Fruit fly (Drosophila melanogaster): Measurements from ENCODE around the gene CG43445.
A peak's percentile ranks its signal among the peaks of the same experiment; 100 is the strongest.

CG43445 gene

DNA sequence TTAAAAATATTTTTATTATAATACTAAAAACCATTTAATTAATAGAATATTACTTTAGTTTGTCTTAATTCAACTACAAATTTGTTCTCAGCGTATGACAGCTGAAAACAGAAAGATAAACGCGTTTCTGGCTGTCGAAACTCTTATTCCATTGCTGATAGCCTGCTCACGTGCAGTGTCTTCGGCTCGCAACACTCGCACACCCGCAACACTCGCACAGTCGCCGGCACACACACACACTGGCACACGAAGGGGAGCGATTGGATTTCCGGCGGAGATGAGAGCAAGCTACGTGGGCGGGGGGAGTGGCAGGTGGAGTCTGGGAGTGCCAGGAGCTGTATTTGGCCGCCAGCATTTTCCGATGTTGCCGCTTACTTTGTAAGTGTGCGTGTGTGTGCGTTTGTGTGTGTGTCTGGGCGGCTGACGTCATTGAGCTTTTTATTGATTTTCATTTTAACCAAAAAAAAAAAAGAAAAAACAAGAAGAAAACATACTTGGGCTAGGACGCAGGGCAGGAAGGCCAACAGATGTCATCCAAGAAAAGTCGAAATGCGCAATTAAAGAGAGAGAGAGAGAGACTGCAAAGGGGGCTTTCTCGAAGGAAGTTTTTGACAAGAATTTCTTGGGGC, 6.8 kb downstream of the CG43445 start (continued):
- TF ChIP-seq CG31224 (GFP tag; IDR thresholded peaks at IDR 0.05), result peak; percentile 80
- no peak for TF ChIP-seq NFAT (GFP tag; IDR thresholded peaks at IDR 0.05)
- no peak for TF ChIP-seq CG34422 (GFP tag; IDR thresholded peaks at IDR 0.05)
- TF ChIP-seq CG7271 (tag; optimal IDR thresholded peaks at IDR 0.05), result no peak
- no peak for TF ChIP-seq CG14014 (GFP tag; IDR thresholded peaks at IDR 0.05)
- no peak for TF ChIP-seq zf30C (GFP tag; optimal IDR thresholded peaks at IDR 0.05)
- no peak for TF ChIP-seq Hr39 (optimal IDR thresholded peaks at IDR 0.05)
- peak in 1 of 2 experiments; percentile 11 for TF ChIP-seq Hr51 (GFP tag; optimal IDR thresholded peaks at IDR 0.05)
- no peak for TF ChIP-seq CG9876 (GFP tag; optimal IDR thresholded peaks at IDR 0.05)
- no peak for TF ChIP-seq Spps (tag; optimal IDR thresholded peaks at IDR 0.05)
- peak; percentile 60 for TF ChIP-seq Med (GFP tag)
- no peak for TF ChIP-seq ems (GFP tag; optimal IDR thresholded peaks at IDR 0.05)
- TF ChIP-seq ap (GFP tag; IDR thresholded peaks at IDR 0.05), result no peak
- no peak for TF ChIP-seq Antp (GFP tag; optimal IDR thresholded peaks at IDR 0.05)
- TF ChIP-seq Xrp1 (GFP tag; IDR thresholded peaks at IDR 0.05), result no peak
- TF ChIP-seq ken (GFP tag; IDR thresholded peaks at IDR 0.05), result no peak
- no peak for TF ChIP-seq CG16813 (GFP tag; IDR thresholded peaks at IDR 0.05; ENCODE audit: partially characterized antibody)
- TF ChIP-seq CG10366 (GFP tag; IDR thresholded peaks at IDR 0.05), result no peak
- no peak for TF ChIP-seq ssp (GFP tag; IDR thresholded peaks at IDR 0.05)
- TF ChIP-seq CG18599 (GFP tag; optimal IDR thresholded peaks at IDR 0.05), result peak; percentile 5
- TF ChIP-seq cwo (GFP tag; optimal IDR thresholded peaks at IDR 0.05), result peak; percentile 52
- peak; percentile 27 for TF ChIP-seq CG11504 (tag; optimal IDR thresholded peaks at IDR 0.05)
- TF ChIP-seq abd-A (tag; optimal IDR thresholded peaks at IDR 0.05), result peak; percentile 86
- TF ChIP-seq Dip3 (GFP tag; optimal IDR thresholded peaks at IDR 0.05), result no peak
- TF ChIP-seq CG10543 (GFP tag; optimal IDR thresholded peaks at IDR 0.05), result peak; percentile 41
- peak; percentile 0 for TF ChIP-seq pros (GFP tag; optimal IDR thresholded peaks at IDR 0.05)
- no peak for TF ChIP-seq CG32772 (GFP tag; IDR thresholded peaks at IDR 0.05)
- no peak for TF ChIP-seq CG4328 (GFP tag; optimal IDR thresholded peaks at IDR 0.05)
- peak; percentile 22 for TF ChIP-seq CG2678 (tag; optimal IDR thresholded peaks at IDR 0.05)
- TF ChIP-seq Nf-YC (tag; optimal IDR thresholded peaks at IDR 0.05), result no peak
- TF ChIP-seq cg (GFP tag; optimal IDR thresholded peaks at IDR 0.05), result peak; percentile 40
- TF ChIP-seq CG7839 (tag; optimal IDR thresholded peaks at IDR 0.05), result peak; percentile 3
- TF ChIP-seq CoRest (tag; optimal IDR thresholded peaks at IDR 0.05), result no peak
- no peak for TF ChIP-seq CG6813 (GFP tag; optimal IDR thresholded peaks at IDR 0.05)
- no peak for TF ChIP-seq Bdp1 (GFP tag; optimal IDR thresholded peaks at IDR 0.05)
- TF ChIP-seq onecut (GFP tag; IDR thresholded peaks at IDR 0.05), result peak; percentile 97
- no peak for TF ChIP-seq CG17829 (tag; optimal IDR thresholded peaks at IDR 0.05)
- no peak for TF ChIP-seq D19A (tag; optimal IDR thresholded peaks at IDR 0.05)
- TF ChIP-seq CG17328 (GFP tag; IDR thresholded peaks at IDR 0.05), result no peak

DNA sequence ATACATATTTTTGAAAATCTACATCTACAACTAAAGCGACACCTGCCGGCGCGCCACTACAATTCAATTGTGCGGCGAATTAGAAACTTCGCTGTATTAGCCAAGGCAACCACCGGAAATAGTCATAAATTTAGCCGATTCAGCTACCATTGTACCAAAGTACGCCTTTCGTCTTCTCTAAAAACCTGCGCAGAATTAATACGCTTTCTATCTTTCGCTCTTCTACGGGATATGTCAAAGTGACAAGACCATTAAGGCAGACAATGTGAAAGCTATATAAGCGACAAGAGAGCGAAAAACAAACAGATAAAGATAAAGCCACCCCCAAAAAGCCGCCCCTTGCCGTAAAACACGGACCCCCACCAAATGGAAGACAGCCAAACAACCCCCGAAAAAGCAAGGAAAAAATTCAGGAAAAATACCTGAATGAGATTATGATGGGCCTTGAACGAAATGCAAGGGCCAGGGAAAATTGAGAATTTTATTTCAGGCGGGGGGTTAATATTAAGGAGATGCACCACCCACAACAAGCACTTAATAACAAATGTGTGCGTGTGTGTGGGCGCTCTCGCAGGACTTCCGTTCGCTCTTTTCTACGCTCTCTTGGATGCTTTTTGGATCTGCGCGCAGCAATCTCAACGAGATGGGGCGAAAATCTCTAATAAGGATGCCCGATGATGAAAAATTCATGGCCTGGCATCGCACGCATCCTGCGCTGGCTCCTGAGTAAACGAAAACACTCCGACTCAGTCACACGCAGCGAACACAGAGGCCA, 8.1 kb downstream of the CG43445 start, which contains the start of gene cpo:
Gene cpo (plus strand): TSS at position 725 of the 775 bp plus-strand sequence.
- TF ChIP-seq mirr (GFP tag; optimal IDR thresholded peaks at IDR 0.05), result peak; percentile 96
- peak; percentile 87 for TF ChIP-seq CG6654 (GFP tag; optimal IDR thresholded peaks at IDR 0.05)
- TF ChIP-seq ro (GFP tag; IDR thresholded peaks at IDR 0.05), result peak; percentile 54; the same call in 1 of the 2 replicates
- TF ChIP-seq gfzf (GFP tag; optimal IDR thresholded peaks at IDR 0.05), result peak; percentile 16
- TF ChIP-seq CG10462 (GFP tag; optimal IDR thresholded peaks at IDR 0.05), result peak; percentile 3
- peak; percentile 92 for TF ChIP-seq Awh (GFP tag; IDR thresholded peaks at IDR 0.05)
- TF ChIP-seq CG6791 (GFP tag; IDR thresholded peaks at IDR 0.05; ENCODE audit: partially characterized antibody), result no peak
- peak; percentile 92 for TF ChIP-seq PHDP (tag; optimal IDR thresholded peaks at IDR 0.05)
- TF ChIP-seq danr (GFP tag; IDR thresholded peaks at IDR 0.05), result 0 out of 2 replicates have a peak, but pooled peaks have one; percentile 36
- TF ChIP-seq CG7271 (tag; optimal IDR thresholded peaks at IDR 0.05), result peak; percentile 94
- TF ChIP-seq E2f1 (GFP tag; IDR thresholded peaks at IDR 0.05), result peak; percentile 79
- peak; percentile 91 for TF ChIP-seq Fer3 (tag; optimal IDR thresholded peaks at IDR 0.05)
- no peak for TF ChIP-seq pnt (GFP tag; optimal IDR thresholded peaks at IDR 0.05)

Measured in whole organism, embryonic.